Worm (Caenorhabditis elegans) whole organism, midembryonic: ENCODE results near the gene sre-1.
A peak's percentile ranks its signal among the peaks of the same experiment; 100 is the strongest.

Experiments used
- T22C8.4 ChIP-seq: fragments of 200-800 bp; sonication (Bioruptor generic); IDR thresholded peaks from 2 replicates; pipeline ENCODE4 v1.3.6; 2022; ENCODE audit warnings: missing genetic modification characterization, missing compliant biosample characterization
- cog-1 ChIP-seq: sonication (generic microtip); optimal IDR thresholded peaks from 2 replicates; lab custom pipeline; 2016; ENCODE audit warnings: missing genetic modification characterization, missing compliant biosample characterization
- flt-1 ChIP-seq: fragments of 200-800 bp; sonication (Bioruptor generic); IDR thresholded peaks from 2 replicates; pipeline ENCODE4 v1.3.6; 2022; ENCODE audit warnings: missing genetic modification characterization, missing compliant biosample characterization
- ref-1 ChIP-seq: fragments of 200-800 bp; sonication (Bioruptor generic); conservative IDR thresholded peaks from 2 replicates; pipeline ENCODE4 v1.3.6; 2022; ENCODE audit warnings: missing genetic modification reagents, missing genetic modification characterization, missing compliant biosample characterization
- tab-1 ChIP-seq: fragments of 200-800 bp; sonication (Bioruptor generic); IDR thresholded peaks from 2 replicates; pipeline ENCODE4 v1.3.6; 2022; ENCODE audit warnings: missing genetic modification characterization, missing compliant biosample characterization

ce11 chrII:7676307-7676905 lies 33.1 kb upstream of the sre-1 start:
- TF ChIP-seq cog-1 (tag; lab: Kevin White, UChicago) = peak; percentile 24
- no peak for TF ChIP-seq flt-1 (GFP tag; lab: Robert Waterston, UW)
- no peak for TF ChIP-seq T22C8.4
- TF ChIP-seq ref-1 (GFP tag; lab: Robert Waterston, UW) = 0 out of 2 replicates have a peak, but pooled peaks have one; percentile 7
- no peak for TF ChIP-seq tab-1 (GFP tag; lab: Robert Waterston, UW)
